Worm (Caenorhabditis elegans) whole organism, young adult: ENCODE data around the gene F38A5.2.

Source experiments
- B0019.2 ChIP-seq: fragments of 200-800 bp; sonication (Bioruptor generic); conservative IDR thresholded peaks from 2 replicates; pipeline ENCODE4 v1.3.6; 2022; ENCODE audit warnings: missing genetic modification reagents, missing genetic modification characterization, missing compliant biosample characterization
- B0261.1 ChIP-seq: sonication (generic microtip); optimal IDR thresholded peaks from 2 replicates; lab custom pipeline; 2016; ENCODE audit warnings: mild to moderate bottlenecking, missing genetic modification characterization, moderate library complexity, missing compliant biosample characterization
- F10E7.11 ChIP-seq: sonication (generic microtip); optimal IDR thresholded peaks from 2 replicates; lab custom pipeline; 2017; ENCODE audit warnings: mild to moderate bottlenecking, missing genetic modification characterization, moderate library complexity, missing compliant biosample characterization
- F49E8.2 ChIP-seq: sonication (generic microtip); optimal IDR thresholded peaks from 3 replicates; lab custom pipeline; 2017; ENCODE audit warnings: missing genetic modification characterization, mild to moderate bottlenecking, missing compliant biosample characterization, antibody characterized with exemption, moderate library complexity; ENCODE audit not compliant: insufficient read depth
- K11D2.4 ChIP-seq: fragments of 200-800 bp; sonication (Bioruptor generic); IDR thresholded peaks from 2 replicates; pipeline ENCODE4 v1.3.6; 2022; ENCODE audit warnings: missing genetic modification reagents, missing genetic modification characterization, missing compliant biosample characterization
- T26A5.8 ChIP-seq: sonication (generic microtip); optimal IDR thresholded peaks from 2 replicates; lab custom pipeline; 2016; ENCODE audit warnings: missing genetic modification characterization, missing compliant biosample characterization
- akir-1 ChIP-seq: fragments of 200-800 bp; sonication (Bioruptor generic); optimal IDR thresholded peaks from 2 replicates; lab custom pipeline; 2018; ENCODE audit warnings: mild to moderate bottlenecking, missing genetic modification characterization, moderate library complexity, missing compliant biosample characterization
- aptf-2 ChIP-seq: fragments of 200-800 bp; sonication (Bioruptor generic); conservative IDR thresholded peaks from 2 replicates; pipeline ENCODE4 v1.3.6; 2022; ENCODE audit warnings: missing genetic modification reagents, missing genetic modification characterization, missing compliant biosample characterization
- attf-5 ChIP-seq: fragments of 200-800 bp; sonication (Bioruptor generic); optimal IDR thresholded peaks from 2 replicates; lab custom pipeline; 2018; ENCODE audit warnings: mild to moderate bottlenecking, missing genetic modification characterization, missing compliant biosample characterization
- bed-2 ChIP-seq: fragments of 200-800 bp; sonication (Bioruptor generic); IDR thresholded peaks from 2 replicates; pipeline ENCODE4 v1.3.6; 2022; ENCODE audit warnings: missing genetic modification reagents, missing genetic modification characterization, missing compliant biosample characterization
- cebp-1 ChIP-seq, 2 experiments: fragments of 200-800 bp in 1 of 2; sonication (Bioruptor generic) in 1 of 2; sonication (generic microtip) in 1 of 2; IDR thresholded peaks in 1 of 2; optimal IDR thresholded peaks in 1 of 2; 2 replicates each; pipeline versions ENCODE4 v1.3.6 to Lab custom; 2017 to 2022; ENCODE audit warnings: missing compliant biosample characterization in 2 of 2, missing genetic modification characterization in 2 of 2, mild to moderate bottlenecking in 1 of 2, missing genetic modification reagents in 1 of 2, moderate library complexity in 1 of 2
- efl-1 ChIP-seq: fragments of 150-350 bp; optimal IDR thresholded peaks from 2 replicates; lab custom pipeline; 2014; ENCODE audit warnings: missing biosample characterization, missing genetic modification reagents, missing genetic modification characterization
- him-1 ChIP-seq: sonication (generic microtip); optimal IDR thresholded peaks from 2 replicates; lab custom pipeline; 2016; ENCODE audit warnings: missing genotype, missing genetic modification reagents, missing genetic modification characterization, missing compliant biosample characterization
- hlh-26 ChIP-seq: fragments of 200-800 bp; sonication (Bioruptor generic); conservative IDR thresholded peaks from 2 replicates; pipeline ENCODE4 v1.3.6; 2022; ENCODE audit warnings: missing genetic modification reagents, missing genetic modification characterization, missing compliant biosample characterization
- hrde-1 ChIP-seq: sonication (generic microtip); optimal IDR thresholded peaks from 2 replicates; lab custom pipeline; 2016; ENCODE audit warnings: missing genetic modification characterization, mild to moderate bottlenecking, missing compliant biosample characterization, moderate library complexity, missing genotype, missing genetic modification reagents, borderline replicate concordance
- hsf-1 ChIP-seq: fragments of 200-800 bp; sonication (Bioruptor generic); IDR thresholded peaks from 2 replicates; pipeline ENCODE4 v1.3.6; 2022; ENCODE audit warnings: missing genetic modification reagents, missing genetic modification characterization, missing compliant biosample characterization
- let-526 ChIP-seq: fragments of 200-800 bp; sonication (Bioruptor generic); IDR thresholded peaks from 2 replicates; pipeline ENCODE4 v1.3.6; 2022; ENCODE audit warnings: missing genetic modification reagents, missing genetic modification characterization, missing compliant biosample characterization
- let-607 ChIP-seq, 2 experiments: fragments of 200-800 bp in 1 of 2; sonication (Bioruptor generic) in 1 of 2; sonication (generic microtip) in 1 of 2; optimal IDR thresholded peaks; 2 replicates each; lab custom pipeline; 2016 to 2018; ENCODE audit warnings: mild to moderate bottlenecking in 2 of 2, missing compliant biosample characterization in 2 of 2, missing genetic modification characterization in 2 of 2, moderate library complexity in 2 of 2, missing genotype in 1 of 2
- lin-35 ChIP-seq, 3 experiments: fragments of 150-350 bp in 2 of 3; sonication (generic microtip) in 1 of 3; optimal IDR thresholded peaks; 2 replicates each; lab custom pipeline; 2014 to 2018; ENCODE audit warnings: missing biosample characterization in 3 of 3, missing genetic modification characterization in 3 of 3, missing genetic modification reagents in 3 of 3
- lin-54 ChIP-seq: fragments of 200-800 bp; sonication (Bioruptor generic); optimal IDR thresholded peaks from 2 replicates; lab custom pipeline; 2018; ENCODE audit warnings: mild to moderate bottlenecking, missing genetic modification characterization, missing compliant biosample characterization
- mel-28 ChIP-seq: sonication (generic microtip); optimal IDR thresholded peaks from 2 replicates; lab custom pipeline; 2016; ENCODE audit warnings: borderline replicate concordance, mild to moderate bottlenecking, missing genetic modification characterization, missing compliant biosample characterization
- nfya-1 ChIP-seq: sonication (generic microtip); optimal IDR thresholded peaks from 2 replicates; lab custom pipeline; 2017; ENCODE audit warnings: antibody characterized with exemption, missing compliant biosample characterization, missing genetic modification characterization, borderline replicate concordance; ENCODE audit not compliant: insufficient read depth
- nfyb-1 ChIP-seq: fragments of 200-800 bp; sonication (Bioruptor generic); IDR thresholded peaks from 2 replicates; pipeline ENCODE4 v1.3.6; 2022; ENCODE audit warnings: missing genetic modification reagents, missing genetic modification characterization, missing compliant biosample characterization
- nhr-120 ChIP-seq: fragments of 200-800 bp; sonication (Bioruptor generic); IDR thresholded peaks from 2 replicates; pipeline ENCODE4 v1.3.6; 2022; ENCODE audit warnings: missing genetic modification characterization, missing compliant biosample characterization
- pha-4 ChIP-seq: fragments of 150-350 bp; sonication (generic microtip); optimal IDR thresholded peaks from 2 replicates; lab custom pipeline; 2014; ENCODE audit warnings: missing biosample characterization, missing genetic modification reagents, missing genetic modification characterization
- rcor-1 ChIP-seq: fragments of 200-800 bp; sonication (Bioruptor generic); IDR thresholded peaks from 2 replicates; pipeline ENCODE4 v1.3.6; 2022; ENCODE audit warnings: missing genetic modification reagents, missing genetic modification characterization, missing compliant biosample characterization
- rec-8 ChIP-seq, 2 experiments: sonication (generic microtip); optimal IDR thresholded peaks; 2 replicates each; lab custom pipeline; 2016; ENCODE audit warnings: mild to moderate bottlenecking in 2 of 2, missing genetic modification characterization in 2 of 2, missing genetic modification reagents in 2 of 2, missing genotype in 2 of 2, missing biosample characterization in 1 of 2, missing compliant biosample characterization in 1 of 2, moderate library complexity in 1 of 2
- sea-2 ChIP-seq: fragments of 200-800 bp; sonication (Bioruptor generic); IDR thresholded peaks from 2 replicates; pipeline ENCODE4 v1.3.6; 2022; ENCODE audit warnings: missing genetic modification characterization, missing compliant biosample characterization
- snpc-3.4 ChIP-seq: sonication (generic microtip); optimal IDR thresholded peaks from 2 replicates; lab custom pipeline; 2017; ENCODE audit warnings: missing genetic modification characterization, mild to moderate bottlenecking, missing compliant biosample characterization, antibody characterized with exemption, moderate library complexity, missing genotype, missing genetic modification reagents
- snpc-4 ChIP-seq, 5 experiments: fragments of 150-350 bp in 1 of 5; sonication (generic microtip) in 4 of 5; optimal IDR thresholded peaks; 2 replicates each; lab custom pipeline; 2014 to 2018; ENCODE audit warnings: missing genetic modification characterization in 5 of 5, missing biosample characterization in 3 of 5, antibody characterized with exemption in 2 of 5, mild to moderate bottlenecking in 2 of 5, missing compliant biosample characterization in 2 of 5, missing genotype in 2 of 5, moderate library complexity in 2 of 5, missing genetic modification reagents in 1 of 5
- tbp1 ChIP-seq: fragments of 200-800 bp; sonication (Bioruptor generic); optimal IDR thresholded peaks from 2 replicates; lab custom pipeline; 2018; ENCODE audit warnings: mild to moderate bottlenecking, missing genetic modification characterization, missing compliant biosample characterization
- tbx-9 ChIP-seq: sonication (generic microtip); optimal IDR thresholded peaks from 2 replicates; lab custom pipeline; 2016; ENCODE audit warnings: borderline replicate concordance, missing genetic modification characterization, inconsistent platforms, missing compliant biosample characterization
- unc-62 ChIP-seq: fragments of 150-350 bp; optimal IDR thresholded peaks from 2 replicates; lab custom pipeline; 2014; ENCODE audit warnings: missing biosample characterization, missing genetic modification reagents, missing genetic modification characterization
- zim-3 ChIP-seq: sonication (generic microtip); optimal IDR thresholded peaks from 2 replicates; lab custom pipeline; 2017; ENCODE audit warnings: mild to moderate bottlenecking, missing genetic modification characterization, moderate library complexity, missing compliant biosample characterization
- ztf-26 ChIP-seq: sonication (generic microtip); optimal IDR thresholded peaks from 2 replicates; lab custom pipeline; 2017; ENCODE audit warnings: missing genetic modification characterization, missing compliant biosample characterization

The F38A5.2 gene

ce11 chrIV:6556624-6557368 is 28.4 kb downstream of the F38A5.2 start, which contains the start of gene try-3 (continued):
- no peak for TF ChIP-seq nfya-1 (tag; lab: Kevin White, UChicago)
- peak; percentile 94 for TF ChIP-seq him-1 (tag; lab: Kevin White, UChicago)
- TF ChIP-seq ztf-26 (tag; lab: Kevin White, UChicago) = peak; percentile 42
- TF ChIP-seq let-526 (GFP tag; lab: Robert Waterston, UW) = 0 out of 2 replicates have a peak, but pooled peaks have one; percentile 8
- no peak for TF ChIP-seq aptf-2
- TF ChIP-seq hrde-1 (tag; lab: Kevin White, UChicago) = no peak
- no peak for TF ChIP-seq unc-62 (GFP tag; lab: Kevin White, UChicago)
- no peak for TF ChIP-seq snpc-3.4 (tag; lab: Kevin White, UChicago)
- no peak for TF ChIP-seq T26A5.8
- TF ChIP-seq akir-1 = no peak
- TF ChIP-seq B0261.1 (tag; lab: Kevin White, UChicago) = peak; percentile 89
- 0 out of 2 replicates have a peak, but pooled peaks have one; percentile 55 for TF ChIP-seq bed-2 (GFP tag; lab: Robert Waterston, UW)
- TF ChIP-seq nhr-120 (GFP tag; lab: Robert Waterston, UW) = no peak
- peak; percentile 76 for TF ChIP-seq F49E8.2 (tag; lab: Kevin White, UChicago)
- peak; percentile 49; the same call in 1 of the 2 replicates for TF ChIP-seq hsf-1 (GFP tag; lab: Robert Waterston, UW)
- peak in 1 of 3 experiments; percentile 78 for TF ChIP-seq lin-35 (GFP tag; optimal IDR thresholded peaks at IDR 0.05; lab: Kevin White, UChicago)
- no peak for TF ChIP-seq hlh-26 (GFP tag; lab: Robert Waterston, UW)

DNA sequence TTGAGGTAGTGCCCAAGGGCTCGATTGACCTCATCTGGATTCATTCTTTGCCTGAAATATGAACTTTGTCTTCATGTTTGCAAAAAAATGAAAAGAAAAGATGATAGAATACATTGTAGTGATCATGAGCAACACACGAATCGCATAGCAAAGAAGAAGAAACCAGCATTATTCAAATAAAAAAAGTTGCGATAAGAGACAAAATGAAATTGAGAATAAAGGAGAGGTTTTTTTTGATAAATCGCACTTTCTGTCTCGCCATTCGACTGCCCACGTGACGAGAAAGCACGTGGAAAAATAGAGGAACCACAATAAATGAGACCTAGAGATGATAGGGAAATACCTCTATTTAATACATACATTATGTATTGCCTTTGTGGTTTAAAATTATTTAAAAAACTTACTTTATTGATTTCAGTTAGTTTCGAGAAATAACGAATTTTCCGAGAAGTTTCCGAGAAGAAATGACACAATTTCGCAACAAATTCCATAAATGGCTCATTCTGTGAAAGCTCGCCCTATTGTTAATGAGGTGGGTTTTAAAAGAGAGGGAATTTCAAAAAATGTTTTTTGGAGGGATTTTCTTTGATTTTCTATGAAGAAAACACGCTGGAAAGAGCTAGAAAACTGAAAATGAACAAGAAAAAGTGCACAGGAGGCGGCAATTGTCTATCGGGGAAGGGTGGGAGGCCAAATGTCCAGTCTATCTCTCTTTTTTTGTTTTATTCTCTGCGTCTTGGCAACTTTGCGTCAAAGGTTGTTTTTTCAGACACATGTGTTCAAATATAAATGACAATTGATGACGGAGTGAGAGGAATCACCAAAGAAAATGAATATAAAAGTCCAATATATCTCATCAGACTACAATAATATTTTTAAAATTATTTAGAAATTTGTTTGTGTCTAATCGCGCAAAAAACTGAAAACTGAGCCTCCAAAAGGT is 29.5 kb downstream of the F38A5.2 start, which contains the start of gene paqr-1:
Gene paqr-1, minus strand, starts transcription at position 51 of the 943 bp plus-strand sequence.
- TF ChIP-seq akir-1 (no peak), snpc-4 (GFP tag; optimal IDR thresholded peaks at IDR 0.05; lab: Kevin White, UChicago) (no peak), snpc-4 (tag; optimal IDR thresholded peaks at IDR 0.05; lab: Kevin White, UChicago) (peak in 1 of 4 experiments; percentile 21), tbx-9 (tag; lab: Kevin White, UChicago) (no peak), B0019.2 (GFP tag; lab: Robert Waterston, UW) (no peak), let-607 (tag; optimal IDR thresholded peaks at IDR 0.05; lab: Kevin White, UChicago) (no peak), tbp1 (peak; percentile 1), mel-28 (tag; lab: Kevin White, UChicago) (no peak), attf-5 (GFP tag; lab: Kevin White, UChicago) (peak; percentile 7), nfyb-1 (GFP tag; lab: Robert Waterston, UW) (no peak), rec-8 (tag; optimal IDR thresholded peaks at IDR 0.05; lab: Kevin White, UChicago) (no peak), lin-35 (GFP tag; optimal IDR thresholded peaks at IDR 0.05; lab: Kevin White, UChicago) (peak in 1 of 3 experiments; percentile 67), rcor-1 (no peak), efl-1 (GFP tag; lab: Kevin White, UChicago) (peak; percentile 12), K11D2.4 (no peak), F10E7.11 (tag; lab: Kevin White, UChicago) (no peak), zim-3 (no peak), hsf-1 (GFP tag; lab: Robert Waterston, UW) (no peak), sea-2 (GFP tag; lab: Robert Waterston, UW) (no peak), lin-54 (GFP tag; lab: Kevin White, UChicago) (peak; percentile 31), cebp-1 (GFP tag; IDR thresholded peaks at IDR 0.05; lab: Robert Waterston, UW) (peak; percentile 77), cebp-1 (tag; optimal IDR thresholded peaks at IDR 0.05; lab: Kevin White, UChicago) (peak; percentile 92), pha-4 (tag; lab: Kevin White, UChicago) (no peak)
